Worm (Caenorhabditis elegans): ENCODE results near the gene C04E7.1.

The C04E7.1 gene

ce11 chrX:322223-322622, 35.7 kb upstream of the C04E7.1 start, which contains the start of gene M02E1.3:
Gene M02E1.3 (plus strand): TSS chrX:322523.
- TF ChIP-seq T20F7.1 (GFP tag; optimal IDR thresholded peaks at IDR 0.05) = peak; percentile 54

- TF ChIP-seq F37D6.2 (tag; optimal IDR thresholded peaks at IDR 0.05) = peak; percentile 9
- TF ChIP-seq unc-130 (GFP tag; optimal IDR thresholded peaks at IDR 0.05) = no peak
- no peak for TF ChIP-seq mxl-3 (GFP tag; optimal IDR thresholded peaks at IDR 0.05)
- peak; percentile 61 for TF ChIP-seq rbr-2 (tag; optimal IDR thresholded peaks at IDR 0.05)
- peak; percentile 59 for TF ChIP-seq dve-1 (tag; optimal IDR thresholded peaks at IDR 0.05; ENCODE audit: insufficient read depth)
- no peak for TF ChIP-seq attf-4 (tag; optimal IDR thresholded peaks at IDR 0.05)
- TF ChIP-seq T20F7.1 (GFP tag; optimal IDR thresholded peaks at IDR 0.05) = peak; percentile 35
- TF ChIP-seq ceh-20 (GFP tag; IDR thresholded peaks at IDR 0.05) = 0 out of 2 replicates have a peak, but pooled peaks have one; percentile 43
- no peak for TF ChIP-seq ceh-32 (tag; optimal IDR thresholded peaks at IDR 0.05; ENCODE audit: poor library complexity)
- peak; percentile 87 for TF ChIP-seq fkh-10 (GFP tag; optimal IDR thresholded peaks at IDR 0.05)
- TF ChIP-seq snpc-1.2 (GFP tag; IDR thresholded peaks at IDR 0.05) = no peak
- TF ChIP-seq lin-38 (GFP tag; IDR thresholded peaks at IDR 0.05) = peak; percentile 39; the same call in 1 of the 2 replicates
- TF ChIP-seq ces-1 (GFP tag; optimal IDR thresholded peaks at IDR 0.05) = no peak
- no peak for TF ChIP-seq nhr-48 (tag; optimal IDR thresholded peaks at IDR 0.05)
- TF ChIP-seq mep-1 (tag; optimal IDR thresholded peaks at IDR 0.05) = peak; percentile 79
- no peak for TF ChIP-seq nhr-111 (GFP tag; optimal IDR thresholded peaks at IDR 0.05)
- peak; percentile 28; the same call in 1 of the 2 replicates for TF ChIP-seq lin-1 (GFP tag; IDR thresholded peaks at IDR 0.05)
- no peak for TF ChIP-seq ceh-28 (tag; optimal IDR thresholded peaks at IDR 0.05)
- TF ChIP-seq nhr-6 (tag; optimal IDR thresholded peaks at IDR 0.05) = no peak
- peak in 1 of 2 experiments; percentile 75 for TF ChIP-seq hif-1 (tag; optimal IDR thresholded peaks at IDR 0.05)
- no peak for TF ChIP-seq F26F4.8 (GFP tag; conservative IDR thresholded peaks at IDR 0.05)
- TF ChIP-seq hmg-1.1 (GFP tag; IDR thresholded peaks at IDR 0.05) = peak; percentile 81
- TF ChIP-seq Y48G9A.11 (GFP tag; IDR thresholded peaks at IDR 0.05) = no peak
- no peak for TF ChIP-seq dmd-8 (GFP tag; IDR thresholded peaks at IDR 0.05)
- no peak for TF ChIP-seq Y105C5A.15 (GFP tag; IDR thresholded peaks at IDR 0.05)
- no peak for TF ChIP-seq sdz-12 (GFP tag; optimal IDR thresholded peaks at IDR 0.05)
- TF ChIP-seq daf-12 (tag; optimal IDR thresholded peaks at IDR 0.05) = no peak
- TF ChIP-seq nhr-11 (tag; optimal IDR thresholded peaks at IDR 0.05) = peak; percentile 76
- no peak for TF ChIP-seq madf-5 (GFP tag; IDR thresholded peaks at IDR 0.05)
- no peak for TF ChIP-seq ama-1 (optimal IDR thresholded peaks at IDR 0.05)
- TF ChIP-seq hlh-11 (tag; optimal IDR thresholded peaks at IDR 0.05) = peak; percentile 68
- no peak for TF ChIP-seq aly-2 (tag; optimal IDR thresholded peaks at IDR 0.05)
- no peak for TF ChIP-seq cey-2 (tag; optimal IDR thresholded peaks at IDR 0.05; ENCODE audit: borderline replicate concordance, insufficient read depth)
- no peak for TF ChIP-seq mxl-2 (GFP tag; conservative IDR thresholded peaks at IDR 0.05)
- TF ChIP-seq aha-1 (tag) = peak; percentile 84
- TF ChIP-seq nhr-25 (tag; optimal IDR thresholded peaks at IDR 0.05; ENCODE audit: borderline replicate concordance, insufficient read depth) = no peak
- TF ChIP-seq tag-97 (GFP tag; IDR thresholded peaks at IDR 0.05) = no peak
- no peak for TF ChIP-seq skn-1 (tag; optimal IDR thresholded peaks at IDR 0.05)
- no peak for TF ChIP-seq lin-15B (tag; optimal IDR thresholded peaks at IDR 0.05)
- TF ChIP-seq vab-7 (GFP tag; IDR thresholded peaks at IDR 0.05) = no peak
- TF ChIP-seq fos-1 (tag; optimal IDR thresholded peaks at IDR 0.05) = no peak
- no peak for TF ChIP-seq tra-1 (GFP tag; IDR thresholded peaks at IDR 0.05)
- no peak for TF ChIP-seq arid-1 (GFP tag; conservative IDR thresholded peaks at IDR 0.05)
- TF ChIP-seq ZK337.2 (GFP tag; IDR thresholded peaks at IDR 0.05) = no peak
- no peak for TF ChIP-seq pqm-1 (tag; optimal IDR thresholded peaks at IDR 0.05)
- TF ChIP-seq T26A8.4 (GFP tag; IDR thresholded peaks at IDR 0.05) = no peak
- TF ChIP-seq php-3 (GFP tag; IDR thresholded peaks at IDR 0.05) = no peak
- no peak for TF ChIP-seq zip-11 (GFP tag; IDR thresholded peaks at IDR 0.05)
- no peak for TF ChIP-seq lim-7 (GFP tag; IDR thresholded peaks at IDR 0.05)
Observed at ce11 chrX:324021-324420, 33.9 kb upstream of the C04E7.1 start.
